Worm (Caenorhabditis elegans): ENCODE results near the gene asp-19.
A peak's percentile ranks its signal among the peaks of the same experiment; 100 is the strongest.

DNA sequence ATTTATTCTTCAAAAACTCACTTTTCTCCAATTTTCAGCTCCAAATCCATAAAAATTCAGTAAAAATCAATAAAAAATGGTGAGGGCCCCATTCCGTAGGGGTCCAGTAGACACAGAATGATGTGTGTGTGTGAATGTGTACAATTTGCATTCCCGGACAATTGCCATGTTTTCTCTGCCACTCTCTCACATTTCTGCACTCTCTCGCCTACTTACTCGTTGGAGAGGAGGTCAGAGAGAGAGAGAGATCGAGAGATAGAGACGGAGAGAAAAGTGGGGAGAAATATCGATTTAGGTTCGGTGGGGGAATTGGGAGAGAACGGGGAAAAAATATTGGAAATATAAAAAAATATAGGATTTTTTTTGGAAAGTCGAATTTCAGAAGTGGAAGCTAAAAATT lies 5.6 kb downstream of the asp-19 start:
- no peak for TF ChIP-seq him-1 (tag; optimal IDR thresholded peaks at IDR 0.05)
- peak; percentile 58 for TF ChIP-seq W03F9.2 (tag; optimal IDR thresholded peaks at IDR 0.05)

Data from whole organism, L4/young adult.